Worm (Caenorhabditis elegans) whole organism, L4 larva: ENCODE measurements around the gene rep-1.

Source experiments
- gei-8 ChIP-seq: fragments of 200-800 bp; sonication (Bioruptor generic); optimal IDR thresholded peaks from 2 replicates; lab custom pipeline; 2018; ENCODE audit warnings: mild to moderate bottlenecking, missing genetic modification characterization, missing compliant biosample characterization
- unc-39 ChIP-seq: sonication (generic microtip); optimal IDR thresholded peaks from 2 replicates; lab custom pipeline; 2017; ENCODE audit warnings: missing biosample characterization, missing genetic modification characterization

ce11 chrIII:1539366-1539765 is 30.7 kb upstream of the rep-1 start:
- TF ChIP-seq unc-39 = no peak
- TF ChIP-seq gei-8 (GFP tag; lab: Kevin White, UChicago) = no peak
